Fruit fly (Drosophila melanogaster): ENCODE results near the gene Mst36Fa.

Mst36Fa gene

DNA sequence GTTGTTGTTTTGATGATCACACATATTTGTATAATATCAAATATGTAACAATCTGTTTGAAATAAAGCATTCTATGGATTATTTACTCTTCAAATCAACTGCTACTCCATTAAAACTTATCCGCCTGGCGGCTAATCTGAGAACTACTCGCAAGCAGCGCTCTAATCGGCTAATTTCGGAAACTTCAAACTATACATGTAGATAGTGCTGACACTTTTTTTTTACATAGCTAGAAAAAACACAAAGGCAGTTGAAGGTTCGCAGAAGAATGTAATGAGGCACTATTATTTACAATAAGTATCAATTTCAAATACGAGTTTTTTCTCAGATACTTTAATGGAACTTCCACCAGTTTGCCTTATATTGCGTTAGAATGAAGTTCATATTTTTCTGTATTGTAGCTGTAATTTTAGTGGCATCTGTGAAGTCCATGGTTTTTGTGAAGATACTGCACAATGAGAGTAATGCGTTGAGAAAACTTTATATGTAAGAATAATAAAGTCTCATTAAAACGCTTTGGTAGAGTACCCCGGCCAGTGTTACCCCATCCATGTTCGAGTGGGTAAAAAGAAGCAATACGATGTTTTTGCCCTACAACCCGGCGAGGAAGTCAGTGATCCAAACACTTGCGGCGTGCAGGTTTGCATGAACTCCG, 10.7 kb downstream of the Mst36Fa start (continued):
- TF ChIP-seq CG1602 (GFP tag; optimal IDR thresholded peaks at IDR 0.05) (peak; percentile 61), Bgb (GFP tag; IDR thresholded peaks at IDR 0.05; ENCODE audit: partially characterized antibody) (peak; percentile 65), vvl (GFP tag; IDR thresholded peaks at IDR 0.05) (peak; percentile 47; the same call in 1 of the 2 replicates), Xbp1 (GFP tag; optimal IDR thresholded peaks at IDR 0.05) (peak; percentile 82), row (GFP tag; IDR thresholded peaks at IDR 0.05) (peak; percentile 52), tin (GFP tag; optimal IDR thresholded peaks at IDR 0.05) (peak; percentile 56), lov (optimal IDR thresholded peaks at IDR 0.05) (no peak), lov (GFP tag; IDR thresholded peaks at IDR 0.05) (no peak), CG12391 (tag; optimal IDR thresholded peaks at IDR 0.05) (peak; percentile 17), GATAe (GFP tag; conservative IDR thresholded peaks at IDR 0.05) (no peak), CG7963 (GFP tag; IDR thresholded peaks at IDR 0.05; ENCODE audit: partially characterized antibody) (no peak), CG18764 (GFP tag; optimal IDR thresholded peaks at IDR 0.05) (peak; percentile 23), zen (tag; optimal IDR thresholded peaks at IDR 0.05) (peak; percentile 71), pb (GFP tag; optimal IDR thresholded peaks at IDR 0.05) (peak; percentile 33), tup (GFP tag; optimal IDR thresholded peaks at IDR 0.05) (no peak), CG14860 (GFP tag; IDR thresholded peaks at IDR 0.05; ENCODE audit: partially characterized antibody) (0 out of 3 replicates have a peak, but pooled peaks have one; percentile 20), Rfx (GFP tag; IDR thresholded peaks at IDR 0.05) (peak; percentile 80), Gug (GFP tag; IDR thresholded peaks at IDR 0.05) (peak; percentile 25; the same call in 1 of the 4 replicates), lbe (GFP tag; optimal IDR thresholded peaks at IDR 0.05) (no peak), CG7372 (GFP tag; IDR thresholded peaks at IDR 0.05) (peak; percentile 53; the same call in 1 of the 2 replicates), Doc2 (GFP tag; IDR thresholded peaks at IDR 0.05) (no peak), da (GFP tag; optimal IDR thresholded peaks at IDR 0.05) (peak; percentile 25), CG31388 (GFP tag; optimal IDR thresholded peaks at IDR 0.05) (peak; percentile 7), CG11247 (GFP tag; IDR thresholded peaks at IDR 0.05) (peak; percentile 82), CG13287 (GFP tag; IDR thresholded peaks at IDR 0.05; ENCODE audit: partially characterized antibody) (peak; percentile 40; the same call in 1 of the 2 replicates), Blimp-1 (GFP tag; optimal IDR thresholded peaks at IDR 0.05) (no peak), CG1233 (GFP tag; optimal IDR thresholded peaks at IDR 0.05) (no peak), CG12155 (GFP tag; optimal IDR thresholded peaks at IDR 0.05) (peak; percentile 13), amos (GFP tag; IDR thresholded peaks at IDR 0.05; ENCODE audit: partially characterized antibody) (peak; percentile 68), HmgZ (tag; optimal IDR thresholded peaks at IDR 0.05) (peak; percentile 70), CG6254 (GFP tag; optimal IDR thresholded peaks at IDR 0.05) (no peak), CG7357 (GFP tag; IDR thresholded peaks at IDR 0.05) (peak; percentile 29; the same call in 1 of the 3 replicates), ssp (GFP tag; IDR thresholded peaks at IDR 0.05) (peak; percentile 45), sens (GFP tag) (peak; percentile 77), dmrt11E (tag; optimal IDR thresholded peaks at IDR 0.05) (peak; percentile 2), Kr (GFP tag; optimal IDR thresholded peaks at IDR 0.05) (no peak), ranshi (GFP tag; IDR thresholded peaks at IDR 0.05) (peak; percentile 26; the same call in 1 of the 2 replicates), Med (GFP tag) (peak; percentile 92)

DNA sequence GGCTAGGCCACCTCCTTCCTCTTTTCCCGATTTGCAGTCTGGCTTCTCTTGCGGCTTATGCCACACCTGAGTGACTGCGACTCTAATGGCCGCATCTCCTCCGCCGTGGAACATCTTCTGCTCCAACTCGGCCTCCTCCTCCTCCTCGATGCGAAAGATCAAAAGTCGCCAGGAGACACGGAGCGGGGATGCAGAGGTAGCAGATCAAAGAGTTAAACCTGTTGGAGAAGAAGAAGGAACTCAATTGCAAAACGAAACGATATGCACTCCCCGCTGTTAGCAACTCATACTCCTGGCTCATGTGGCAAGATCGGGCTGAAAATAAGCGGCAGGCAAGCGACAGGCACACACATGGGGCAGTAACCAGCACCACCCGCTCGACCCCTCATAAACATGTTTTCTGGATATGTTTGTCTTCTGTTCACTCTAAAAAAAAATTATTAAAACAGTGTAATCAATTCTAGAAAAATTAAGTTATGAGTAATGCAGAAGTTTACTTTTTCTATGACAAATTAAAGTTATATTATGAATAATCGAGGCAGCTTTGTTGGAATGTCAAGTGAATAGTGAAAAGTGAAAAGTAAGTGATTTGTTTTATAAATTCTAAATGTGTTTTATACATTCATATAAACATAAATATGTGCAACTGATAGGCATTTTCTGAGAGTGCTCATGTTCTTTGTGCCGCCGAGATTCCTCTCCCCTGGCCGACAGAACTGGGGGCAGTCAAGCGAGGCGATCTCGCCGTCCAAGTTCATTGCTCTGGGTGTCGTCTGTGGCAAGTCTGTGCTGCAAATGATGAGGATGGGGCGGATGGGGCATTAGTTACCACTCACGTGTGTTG, 11.9 kb downstream of the Mst36Fa start:
- TF ChIP-seq Optix (GFP tag; IDR thresholded peaks at IDR 0.05) (0 out of 3 replicates have a peak, but pooled peaks have one; percentile 17), twi (tag; optimal IDR thresholded peaks at IDR 0.05) (peak; percentile 95), Ets65A (GFP tag) (peak; percentile 78), HLH3B (GFP tag; IDR thresholded peaks at IDR 0.05) (no peak), nom (GFP tag; optimal IDR thresholded peaks at IDR 0.05) (peak; percentile 78), Elba2 (GFP tag; optimal IDR thresholded peaks at IDR 0.05) (no peak), sens (GFP tag) (peak; percentile 63), Drgx (GFP tag; IDR thresholded peaks at IDR 0.05) (peak; percentile 27; the same call in 1 of the 2 replicates), CoRest (tag; optimal IDR thresholded peaks at IDR 0.05) (no peak), lbe (GFP tag; optimal IDR thresholded peaks at IDR 0.05) (peak; percentile 62), corto (GFP tag; optimal IDR thresholded peaks at IDR 0.05) (peak; percentile 48), bsh (GFP tag; optimal IDR thresholded peaks at IDR 0.05) (peak; percentile 10 to 58)

Data from whole organism, embryonic.